Worm (Caenorhabditis elegans): ENCODE measurements around the gene F08G5.3.

DNA sequence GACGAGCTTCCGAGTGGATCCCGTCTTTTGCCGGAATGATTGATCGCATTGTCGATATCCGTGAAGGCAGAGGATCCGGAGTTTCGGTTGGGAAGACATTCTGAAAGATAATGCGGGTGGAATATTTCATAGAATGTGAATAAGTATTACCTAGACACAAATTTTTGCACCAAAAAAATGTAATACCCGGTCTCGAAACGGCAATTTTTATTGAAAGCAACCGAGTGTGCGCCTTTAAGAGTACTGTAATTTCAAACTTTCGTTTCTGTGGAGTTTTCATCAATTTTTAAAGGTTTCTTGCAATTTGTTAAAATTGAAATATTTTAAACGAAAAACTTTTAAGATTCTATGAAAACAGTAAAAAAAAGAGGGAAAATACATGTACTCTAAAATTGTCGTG lies 26.6 kb upstream of the F08G5.3 start, which contains the start of gene C25G4.2:
- TF ChIP-seq ceh-14 (tag; optimal IDR thresholded peaks at IDR 0.05) = no peak
- TF ChIP-seq lim-6 (tag; optimal IDR thresholded peaks at IDR 0.05) = no peak
- TF ChIP-seq ets-4 (tag; optimal IDR thresholded peaks at IDR 0.05) = no peak
- no peak for TF ChIP-seq elt-4 (tag; optimal IDR thresholded peaks at IDR 0.05)
- TF ChIP-seq ztf-16 (tag; optimal IDR thresholded peaks at IDR 0.05) = no peak
- TF ChIP-seq pha-2 (tag; optimal IDR thresholded peaks at IDR 0.05) = no peak
